Fruit fly (Drosophila melanogaster) whole organism, embryonic: ENCODE measurements around the gene CG4854.

Experiments used
- Awh ChIP-seq: fragments of 200-800 bp; sonication (Bioruptor generic); IDR thresholded peaks from 2 replicates; pipeline ENCODE4, ENCODE4 v1.3.6; 2022; ENCODE audit warnings: missing biosample characterization, missing genetic modification characterization
- CG10274 ChIP-seq: fragments of 200-800 bp; sonication (Bioruptor generic); optimal IDR thresholded peaks from 3 replicates; lab custom pipeline; 2017; ENCODE audit warnings: missing biosample characterization, mild to moderate bottlenecking, missing genetic modification characterization
- CG10431 ChIP-seq: fragments of 200-800 bp; sonication (Bioruptor generic); optimal IDR thresholded peaks from 3 replicates; lab custom pipeline; 2018; ENCODE audit warnings: missing biosample characterization, mild to moderate bottlenecking, missing genetic modification characterization
- CG10565 ChIP-seq: fragments of 200-800 bp; sonication (Bioruptor generic); optimal IDR thresholded peaks from 3 replicates; lab custom pipeline; 2016; ENCODE audit warnings: missing biosample characterization, mild to moderate bottlenecking, missing genetic modification characterization
- CG11695 ChIP-seq: fragments of 200-800 bp; sonication (Bioruptor generic); IDR thresholded peaks from 3 replicates; pipeline ENCODE4 v1.3.6; 2022; ENCODE audit warnings: missing biosample characterization, missing genetic modification characterization
- CG15011 ChIP-seq: fragments of 200-800 bp; sonication (Bioruptor generic); optimal IDR thresholded peaks from 3 replicates; lab custom pipeline; 2018; ENCODE audit warnings: missing biosample characterization, mild to moderate bottlenecking, missing genetic modification characterization
- CG16779 ChIP-seq: fragments of 200-800 bp; sonication (Bioruptor generic); IDR thresholded peaks from 2 replicates; pipeline ENCODE4 v1.3.6; 2022; ENCODE audit warnings: missing biosample characterization, missing genetic modification characterization
- CG16813 ChIP-seq: fragments of 200-800 bp; sonication (Bioruptor generic); IDR thresholded peaks from 3 replicates; pipeline ENCODE4 v1.3.6; 2022; ENCODE audit warnings: missing biosample characterization, missing genetic modification characterization; ENCODE audit not compliant: partially characterized antibody
- CG16863 ChIP-seq: fragments of 200-800 bp; sonication (Bioruptor generic); optimal IDR thresholded peaks from 3 replicates; lab custom pipeline; 2016; ENCODE audit warnings: missing biosample characterization, missing genetic modification characterization
- CG17359 ChIP-seq: fragments of 200-800 bp; sonication (Bioruptor generic); optimal IDR thresholded peaks from 3 replicates; lab custom pipeline; 2018; ENCODE audit warnings: missing biosample characterization, mild to moderate bottlenecking, missing genetic modification characterization, moderate library complexity
- CG2712 ChIP-seq: fragments of 200-800 bp; optimal IDR thresholded peaks from 3 replicates; lab custom pipeline; 2019; ENCODE audit warnings: missing biosample characterization, mild to moderate bottlenecking, missing genetic modification characterization, moderate library complexity
- CG30431 ChIP-seq: fragments of 200-800 bp; sonication (Bioruptor generic); optimal IDR thresholded peaks from 2 replicates; lab custom pipeline; 2017; ENCODE audit warnings: missing biosample characterization, missing genetic modification characterization
- CG31388 ChIP-seq: fragments of 200-800 bp; sonication (Bioruptor generic); optimal IDR thresholded peaks from 2 replicates; lab custom pipeline; 2016; ENCODE audit warnings: missing biosample characterization, missing genetic modification characterization
- CG31441 ChIP-seq: fragments of 200-800 bp; sonication (Bioruptor generic); IDR thresholded peaks from 2 replicates; pipeline ENCODE4 v1.3.6; 2022; ENCODE audit warnings: missing biosample characterization, missing genetic modification characterization
- CG3163 ChIP-seq: fragments of 200-800 bp; sonication (Bioruptor generic); optimal IDR thresholded peaks from 3 replicates; lab custom pipeline; 2016; ENCODE audit warnings: missing biosample characterization, missing genetic modification characterization
- CG32767 ChIP-seq: fragments of 200-800 bp; sonication (Bioruptor generic); IDR thresholded peaks from 2 replicates; pipeline ENCODE4 v1.3.6; 2022; ENCODE audit warnings: missing biosample characterization, missing genetic modification characterization
- CG4282 ChIP-seq: fragments of 200-800 bp; sonication (Bioruptor generic); optimal IDR thresholded peaks from 2 replicates; lab custom pipeline; 2016; ENCODE audit warnings: missing biosample characterization, missing genetic modification characterization
- CG4707 ChIP-seq: fragments of 200-800 bp; sonication (Bioruptor generic); optimal IDR thresholded peaks from 2 replicates; lab custom pipeline; 2018; ENCODE audit warnings: missing biosample characterization, mild to moderate bottlenecking, missing genetic modification characterization, moderate library complexity
- CG6813 ChIP-seq: fragments of 200-800 bp; sonication (Bioruptor generic); optimal IDR thresholded peaks from 2 replicates; lab custom pipeline; 2017; ENCODE audit warnings: missing biosample characterization, missing genetic modification characterization, mild to moderate bottlenecking, moderate library complexity, missing genetic modification reagents
- CG7786 ChIP-seq: fragments of 200-800 bp; sonication (Bioruptor generic); optimal IDR thresholded peaks from 2 replicates; lab custom pipeline; 2016; ENCODE audit warnings: missing biosample characterization, missing genetic modification characterization
- CG8290 ChIP-seq, 3 experiments: fragments of 200-800 bp; sonication (Bioruptor generic); optimal IDR thresholded peaks; 2 replicates each; lab custom pipeline; 2016 to 2019; ENCODE audit warnings: missing biosample characterization in 3 of 3, missing genetic modification characterization in 3 of 3, mild to moderate bottlenecking in 2 of 3, moderate library complexity in 1 of 3
- CG9215 ChIP-seq: fragments of 200-800 bp; sonication (Bioruptor generic); IDR thresholded peaks from 2 replicates; pipeline ENCODE4 v1.3.6; 2022; ENCODE audit warnings: missing biosample characterization, missing genetic modification characterization
- CHES-1-like ChIP-seq: fragments of 200-800 bp; sonication (Bioruptor generic); optimal IDR thresholded peaks from 2 replicates; lab custom pipeline; 2016; ENCODE audit warnings: missing biosample characterization, missing genetic modification characterization
- Camta ChIP-seq: fragments of 200-800 bp; sonication (Bioruptor generic); optimal IDR thresholded peaks from 2 replicates; lab custom pipeline; 2016; ENCODE audit warnings: missing biosample characterization, missing genetic modification characterization
- Hmx ChIP-seq: fragments of 200-800 bp; sonication (Bioruptor generic); optimal IDR thresholded peaks from 2 replicates; lab custom pipeline; 2016; ENCODE audit warnings: missing biosample characterization, missing genetic modification characterization
- Jarid2 ChIP-seq: fragments of 200-800 bp; sonication (Bioruptor generic); optimal IDR thresholded peaks from 3 replicates; lab custom pipeline; 2017; ENCODE audit warnings: mild to moderate bottlenecking, missing biosample characterization, missing genetic modification reagents, missing genetic modification characterization
- MTF-1 ChIP-seq: fragments of 200-800 bp; sonication (Bioruptor generic); optimal IDR thresholded peaks from 2 replicates; lab custom pipeline; 2018; ENCODE audit warnings: missing biosample characterization, mild to moderate bottlenecking, missing genetic modification characterization, borderline replicate concordance
- Max ChIP-seq: fragments of 200-800 bp; sonication (Bioruptor generic); optimal IDR thresholded peaks from 2 replicates; lab custom pipeline; 2016; ENCODE audit warnings: missing biosample characterization, mild to moderate bottlenecking, missing genetic modification characterization
- Ptx1 ChIP-seq: fragments of 200-800 bp; sonication (Bioruptor generic); IDR thresholded peaks from 2 replicates; pipeline ENCODE4 v1.3.6; 2022; ENCODE audit warnings: missing biosample characterization, missing genetic modification characterization
- Ravus ChIP-seq: fragments of 200-800 bp; sonication (Bioruptor generic); IDR thresholded peaks from 2 replicates; pipeline ENCODE4 v1.3.6; 2022; ENCODE audit warnings: missing biosample characterization, missing genetic modification characterization
- Spps ChIP-seq: fragments of 200-800 bp; sonication (Bioruptor generic); optimal IDR thresholded peaks from 2 replicates; lab custom pipeline; 2018; ENCODE audit warnings: missing biosample characterization, mild to moderate bottlenecking, missing genetic modification characterization
- Ssrp ChIP-seq: fragments of 200-800 bp; sonication (Bioruptor generic); optimal IDR thresholded peaks from 2 replicates; lab custom pipeline; 2018; ENCODE audit warnings: missing biosample characterization, mild to moderate bottlenecking, missing genetic modification characterization, moderate library complexity
- Xbp1 ChIP-seq: fragments of 200-800 bp; sonication (Bioruptor generic); optimal IDR thresholded peaks from 3 replicates; lab custom pipeline; 2016; ENCODE audit warnings: missing biosample characterization, mild to moderate bottlenecking, missing genetic modification characterization
- cg ChIP-seq: fragments of 200-800 bp; sonication (Bioruptor generic); optimal IDR thresholded peaks from 3 replicates; lab custom pipeline; 2019; ENCODE audit warnings: missing biosample characterization, mild to moderate bottlenecking, missing genetic modification characterization, moderate library complexity
- chif ChIP-seq, 2 experiments: fragments of 200-800 bp; sonication (Bioruptor generic); optimal IDR thresholded peaks; 3 replicates each; lab custom pipeline; 2016; ENCODE audit warnings: missing biosample characterization in 2 of 2, missing genetic modification characterization in 2 of 2
- crp ChIP-seq, 2 experiments: fragments of 200-800 bp; sonication (Bioruptor generic); optimal IDR thresholded peaks; 2 replicates in 1 of 2; 3 replicates in 1 of 2; lab custom pipeline; 2017; ENCODE audit warnings: missing biosample characterization in 2 of 2, missing genetic modification characterization in 2 of 2, mild to moderate bottlenecking in 1 of 2, moderate library complexity in 1 of 2
- en ChIP-seq: fragments of 200-800 bp; sonication (Bioruptor generic); optimal IDR thresholded peaks from 2 replicates; lab custom pipeline; 2016; ENCODE audit warnings: missing biosample characterization, missing genetic modification characterization
- eve ChIP-seq, 2 experiments: fragments of >200 bp; optimal IDR thresholded peaks; 2 replicates each; lab custom pipeline; 2017; ENCODE audit warnings: missing biosample characterization in 2 of 2, missing genetic modification characterization in 2 of 2
- gt ChIP-seq: fragments of 200-800 bp; sonication (Bioruptor generic); IDR thresholded peaks from 2 replicates; pipeline ENCODE4 v1.3.6; 2022; ENCODE audit warnings: missing biosample characterization, missing genetic modification characterization
- inv ChIP-seq: fragments of 200-800 bp; sonication (Bioruptor generic); IDR thresholded peaks from 2 replicates; pipeline ENCODE4 v1.3.6; 2022; ENCODE audit warnings: missing biosample characterization, missing genetic modification characterization; ENCODE audit not compliant: partially characterized antibody
- lbe ChIP-seq: fragments of 200-800 bp; sonication (Bioruptor generic); optimal IDR thresholded peaks from 2 replicates; lab custom pipeline; 2016; ENCODE audit warnings: missing biosample characterization, mild to moderate bottlenecking, missing genetic modification characterization
- lov ChIP-seq, 2 experiments: fragments of 200-800 bp in 1 of 2; fragments of >200 bp in 1 of 2; sonication (Bioruptor generic) in 1 of 2; IDR thresholded peaks in 1 of 2; optimal IDR thresholded peaks in 1 of 2; 2 replicates in 1 of 2; 3 replicates in 1 of 2; pipeline versions ENCODE4 v1.3.6 to Lab custom; 2017 to 2022; ENCODE audit warnings: missing biosample characterization in 1 of 2, missing genetic modification characterization in 1 of 2
- odd ChIP-seq: fragments of 200-800 bp; sonication (Bioruptor generic); optimal IDR thresholded peaks from 2 replicates; lab custom pipeline; 2017; ENCODE audit warnings: missing biosample characterization, mild to moderate bottlenecking, missing genetic modification characterization
- pan ChIP-seq, 4 experiments: fragments of >200 bp in 3 of 4; fragments of 200-800 bp in 1 of 4; sonication (Bioruptor generic) in 1 of 4; optimal IDR thresholded peaks in 3 of 4; IDR thresholded peaks in 1 of 4; 2 replicates each; pipeline versions ENCODE4 v1.3.6 to Lab custom; 2017 to 2022; ENCODE audit warnings: missing biosample characterization in 2 of 4, missing genetic modification characterization in 2 of 4, mixed read lengths in 1 of 4
- run ChIP-seq: fragments of 200-800 bp; sonication (Bioruptor generic); optimal IDR thresholded peaks from 3 replicates; lab custom pipeline; 2018; ENCODE audit warnings: missing biosample characterization, mild to moderate bottlenecking, missing genetic modification characterization
- sima ChIP-seq: fragments of 200-800 bp; sonication (Bioruptor generic); optimal IDR thresholded peaks from 2 replicates; lab custom pipeline; 2016; ENCODE audit warnings: missing biosample characterization, missing genetic modification characterization
- ssp ChIP-seq: fragments of 200-800 bp; sonication (Bioruptor generic); IDR thresholded peaks from 2 replicates; pipeline ENCODE4 v1.3.6; 2022; ENCODE audit warnings: missing biosample characterization, missing genetic modification characterization
- tll ChIP-seq, 2 experiments: fragments of 200-800 bp in 1 of 2; fragments of >200 bp in 1 of 2; sonication (Bioruptor generic) in 1 of 2; optimal IDR thresholded peaks; 2 replicates each; lab custom pipeline; 2017 to 2019; ENCODE audit warnings: missing biosample characterization in 2 of 2, missing genetic modification characterization in 2 of 2, mild to moderate bottlenecking in 1 of 2, moderate library complexity in 1 of 2
- z ChIP-seq: fragments of 200-800 bp; sonication (Bioruptor generic); IDR thresholded peaks from 3 replicates; pipeline ENCODE4 v1.3.6; 2022; ENCODE audit warnings: missing biosample characterization, missing genetic modification characterization

Gene CG4854

DNA sequence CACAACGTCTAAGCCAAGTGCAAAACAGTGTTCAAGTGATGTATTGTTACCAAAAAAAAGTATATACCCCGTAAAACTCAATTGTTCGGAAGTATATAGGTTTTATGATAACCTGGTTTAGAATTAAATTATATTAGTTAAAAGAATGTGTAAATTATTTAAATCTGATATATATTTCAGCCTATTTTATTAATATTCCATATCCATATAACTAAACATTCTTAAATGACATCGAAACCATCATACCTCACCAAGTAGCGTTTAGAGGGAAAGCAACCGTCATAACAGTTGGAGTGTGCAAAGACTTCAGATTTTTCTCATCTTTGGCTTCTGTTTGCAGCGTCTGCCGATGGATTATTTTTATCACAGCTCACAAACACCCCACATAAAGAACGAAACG, 28.4 kb upstream of the CG4854 start (continued):
- peak; percentile 89 for TF ChIP-seq Ssrp
- peak in 1 of 2 experiments; percentile 62 for TF ChIP-seq eve (GFP tag; optimal IDR thresholded peaks at IDR 0.05; lab: Kevin White, UChicago)
- TF ChIP-seq lbe (GFP tag; lab: Kevin White, UChicago), result peak; percentile 23
- peak; percentile 27; the same call in 1 of the 2 replicates for TF ChIP-seq Ravus (GFP tag; lab: Robert Waterston, UW)
- TF ChIP-seq Max (GFP tag; lab: Kevin White, UChicago), result peak; percentile 13
- TF ChIP-seq cg (GFP tag; lab: Kevin White, UChicago), result no peak
- TF ChIP-seq sima, result no peak
- TF ChIP-seq CG2712 (tag; lab: Kevin White, UChicago), result peak; percentile 93
- no peak for TF ChIP-seq pan (optimal IDR thresholded peaks at IDR 0.05; lab: Kevin White, UChicago)
- peak in 1 of 2 experiments; percentile 90 for TF ChIP-seq pan (GFP tag; optimal IDR thresholded peaks at IDR 0.05 in 1 of 2, IDR thresholded peaks at IDR 0.05 in 1 of 2)
- peak; percentile 22 for TF ChIP-seq CG10274 (GFP tag; lab: Kevin White, UChicago)
- no peak; the same call in 1 of the 2 replicates for TF ChIP-seq CG9215 (GFP tag; lab: Robert Waterston, UW)
- TF ChIP-seq lov (optimal IDR thresholded peaks at IDR 0.05; lab: Kevin White, UChicago), result no peak
- TF ChIP-seq lov (GFP tag; IDR thresholded peaks at IDR 0.05; lab: Robert Waterston, UW), result peak; percentile 81
- TF ChIP-seq crp (GFP tag; optimal IDR thresholded peaks at IDR 0.05; lab: Kevin White, UChicago), result no peak
- TF ChIP-seq CG11695 (GFP tag; lab: Robert Waterston, UW), result peak; percentile 83
- TF ChIP-seq CG4707, result peak; percentile 53
- peak; percentile 57 for TF ChIP-seq odd (GFP tag; lab: Kevin White, UChicago)
- TF ChIP-seq CG6813 (GFP tag; lab: Kevin White, UChicago), result peak; percentile 54
- no peak for TF ChIP-seq CG16779 (GFP tag; lab: Robert Waterston, UW)
- TF ChIP-seq CHES-1-like, result no peak
- TF ChIP-seq CG7786 (GFP tag; lab: Kevin White, UChicago), result no peak
- TF ChIP-seq inv (GFP tag; lab: Robert Waterston, UW), result no peak
- TF ChIP-seq CG3163 (GFP tag; lab: Kevin White, UChicago), result no peak
- TF ChIP-seq CG4282 (GFP tag; lab: Kevin White, UChicago), result no peak
- TF ChIP-seq CG10431 (GFP tag; lab: Kevin White, UChicago), result no peak
- TF ChIP-seq Jarid2, result peak; percentile 28
- no peak for TF ChIP-seq CG10565
- TF ChIP-seq CG15011 (GFP tag; lab: Kevin White, UChicago), result peak; percentile 43
- TF ChIP-seq CG32767 (GFP tag; lab: Robert Waterston, UW), result peak; percentile 76
- TF ChIP-seq chif (GFP tag; optimal IDR thresholded peaks at IDR 0.05; lab: Kevin White, UChicago), result peak; percentile 13 to 23
- TF ChIP-seq Camta, result no peak
- peak; percentile 86 for TF ChIP-seq Ptx1 (GFP tag; lab: Robert Waterston, UW)
- no peak for TF ChIP-seq z (GFP tag; lab: Robert Waterston, UW)
- TF ChIP-seq CG17359 (tag; lab: Kevin White, UChicago), result peak; percentile 90
- TF ChIP-seq Xbp1, result peak; percentile 74
- TF ChIP-seq tll (GFP tag; optimal IDR thresholded peaks at IDR 0.05; lab: Kevin White, UChicago), result no peak
- TF ChIP-seq CG16813 (GFP tag; lab: Robert Waterston, UW), result no peak
- peak; percentile 28 for TF ChIP-seq CG30431 (GFP tag; lab: Kevin White, UChicago)
- peak; percentile 69 for TF ChIP-seq run (tag; lab: Kevin White, UChicago)
- peak; percentile 63 for TF ChIP-seq MTF-1 (GFP tag; lab: Kevin White, UChicago)
- peak; percentile 69 for TF ChIP-seq ssp
- peak; percentile 12 for TF ChIP-seq CG31388
- TF ChIP-seq en (GFP tag; lab: Kevin White, UChicago), result no peak
- TF ChIP-seq Awh (GFP tag; lab: Robert Waterston, UW), result peak; percentile 87
- peak; percentile 50 for TF ChIP-seq CG8290 (GFP tag; optimal IDR thresholded peaks at IDR 0.05; lab: Kevin White, UChicago)
- peak in 1 of 2 experiments; percentile 28 for TF ChIP-seq CG8290 (tag; optimal IDR thresholded peaks at IDR 0.05; lab: Kevin White, UChicago)
- peak; percentile 88 for TF ChIP-seq CG31441
- no peak for TF ChIP-seq CG16863 (GFP tag; lab: Kevin White, UChicago)
- TF ChIP-seq Spps (tag; lab: Kevin White, UChicago), result peak; percentile 66
- no peak for TF ChIP-seq Hmx (GFP tag; lab: Kevin White, UChicago)
- peak; percentile 67; the same call in 1 of the 2 replicates for TF ChIP-seq gt (GFP tag; lab: Robert Waterston, UW)
